Worm (Caenorhabditis elegans) whole organism, late embryonic: ENCODE measurements around the gene pqn-27.

Source experiments
- K09A11.1 ChIP-seq: sonication (generic microtip); optimal IDR thresholded peaks from 2 replicates; lab custom pipeline; 2017; ENCODE audit warnings: antibody characterized with exemption, mild to moderate bottlenecking, missing genetic modification characterization, missing compliant biosample characterization; ENCODE audit not compliant: insufficient read depth
- T23F11.4 ChIP-seq: fragments of 200-800 bp; sonication (Bioruptor generic); optimal IDR thresholded peaks from 2 replicates; lab custom pipeline; 2018; ENCODE audit warnings: mild to moderate bottlenecking, missing genetic modification characterization, missing compliant biosample characterization
- ama-1 ChIP-seq: fragments of 150-350 bp; optimal IDR thresholded peaks from 2 replicates; lab custom pipeline; 2014
- ceh-18 ChIP-seq: sonication (generic microtip); optimal IDR thresholded peaks from 2 replicates; lab custom pipeline; 2016; ENCODE audit warnings: missing genetic modification characterization, missing compliant biosample characterization
- ceh-19 ChIP-seq: fragments of 200-800 bp; sonication (Bioruptor generic); optimal IDR thresholded peaks from 2 replicates; lab custom pipeline; 2018; ENCODE audit warnings: mild to moderate bottlenecking, missing genetic modification characterization, missing compliant biosample characterization
- ceh-2 ChIP-seq: sonication (generic microtip); optimal IDR thresholded peaks from 2 replicates; lab custom pipeline; 2016; ENCODE audit warnings: missing genotype, missing genetic modification characterization, missing compliant biosample characterization
- ceh-31 ChIP-seq: sonication (generic microtip); optimal IDR thresholded peaks from 2 replicates; lab custom pipeline; 2016; ENCODE audit warnings: missing genetic modification characterization, missing compliant biosample characterization
- ceh-34 ChIP-seq: sonication (generic microtip); optimal IDR thresholded peaks from 2 replicates; lab custom pipeline; 2016; ENCODE audit warnings: mild to moderate bottlenecking, missing genetic modification characterization, missing compliant biosample characterization
- ceh-45 ChIP-seq: fragments of 200-800 bp; sonication (Bioruptor generic); IDR thresholded peaks from 2 replicates; pipeline ENCODE4 v1.3.6; 2022; ENCODE audit warnings: missing genetic modification reagents, missing genetic modification characterization, missing compliant biosample characterization
- ceh-48 ChIP-seq: sonication (generic microtip); optimal IDR thresholded peaks from 2 replicates; lab custom pipeline; 2016; ENCODE audit warnings: missing genetic modification characterization, inconsistent platforms, missing compliant biosample characterization
- ceh-6 ChIP-seq: fragments of 200-800 bp; sonication (Bioruptor generic); optimal IDR thresholded peaks from 2 replicates; lab custom pipeline; 2018; ENCODE audit warnings: mild to moderate bottlenecking, missing genetic modification characterization, missing compliant biosample characterization
- dmd-4 ChIP-seq: sonication (generic microtip); optimal IDR thresholded peaks from 2 replicates; lab custom pipeline; 2016; ENCODE audit warnings: borderline replicate concordance, missing genetic modification characterization, missing compliant biosample characterization
- dve-1 ChIP-seq: sonication (generic microtip); optimal IDR thresholded peaks from 2 replicates; lab custom pipeline; 2017; ENCODE audit warnings: antibody characterized with exemption, mild to moderate bottlenecking, missing genetic modification characterization, missing compliant biosample characterization
- elt-2 ChIP-seq: sonication (generic microtip); optimal IDR thresholded peaks from 2 replicates; lab custom pipeline; 2016; ENCODE audit warnings: missing genetic modification reagents, missing genetic modification characterization, missing compliant biosample characterization
- elt-4 ChIP-seq: sonication (generic microtip); optimal IDR thresholded peaks from 2 replicates; lab custom pipeline; 2016; ENCODE audit warnings: missing genetic modification characterization, missing compliant biosample characterization
- eyg-1 ChIP-seq: sonication (generic microtip); optimal IDR thresholded peaks from 2 replicates; lab custom pipeline; 2016; ENCODE audit warnings: missing genotype, missing genetic modification characterization, missing compliant biosample characterization
- fax-1 ChIP-seq: sonication (generic microtip); optimal IDR thresholded peaks from 2 replicates; lab custom pipeline; 2016; ENCODE audit warnings: missing genotype, missing genetic modification characterization, missing compliant biosample characterization
- fkh-10 ChIP-seq: fragments of 150-350 bp; optimal IDR thresholded peaks from 2 replicates; lab custom pipeline; 2014; ENCODE audit warnings: missing biosample characterization, missing genetic modification reagents, missing genetic modification characterization
- fkh-6 ChIP-seq: sonication (generic microtip); optimal IDR thresholded peaks from 2 replicates; lab custom pipeline; 2016; ENCODE audit warnings: missing genetic modification characterization, missing compliant biosample characterization
- gmeb-2 ChIP-seq: sonication (generic microtip); optimal IDR thresholded peaks from 2 replicates; lab custom pipeline; 2016; ENCODE audit warnings: missing genetic modification characterization, inconsistent platforms, missing compliant biosample characterization
- hlh-13 ChIP-seq: fragments of 200-800 bp; sonication (Bioruptor generic); optimal IDR thresholded peaks from 2 replicates; lab custom pipeline; 2018; ENCODE audit warnings: mild to moderate bottlenecking, missing genetic modification characterization, missing compliant biosample characterization
- hlh-6 ChIP-seq: sonication (generic microtip); optimal IDR thresholded peaks from 2 replicates; lab custom pipeline; 2016; ENCODE audit warnings: missing genotype, missing genetic modification characterization, missing compliant biosample characterization
- hlh-8 ChIP-seq: sonication (generic microtip); optimal IDR thresholded peaks from 2 replicates; lab custom pipeline; 2016; ENCODE audit warnings: missing genotype, missing genetic modification characterization, missing compliant biosample characterization
- lim-6 ChIP-seq: sonication (generic microtip); optimal IDR thresholded peaks from 2 replicates; lab custom pipeline; 2016; ENCODE audit warnings: missing genetic modification characterization, missing compliant biosample characterization
- madf-2 ChIP-seq: sonication (generic microtip); optimal IDR thresholded peaks from 2 replicates; lab custom pipeline; 2017; ENCODE audit warnings: missing genetic modification characterization, missing compliant biosample characterization
- mec-3 ChIP-seq: sonication (generic microtip); optimal IDR thresholded peaks from 2 replicates; lab custom pipeline; 2016; ENCODE audit warnings: borderline replicate concordance, missing genetic modification characterization, missing compliant biosample characterization
- nfya-1 ChIP-seq: sonication (generic microtip); optimal IDR thresholded peaks from 2 replicates; lab custom pipeline; 2017; ENCODE audit warnings: missing genetic modification characterization, mild to moderate bottlenecking, missing compliant biosample characterization, antibody characterized with exemption, moderate library complexity
- nhr-232 ChIP-seq: sonication (generic microtip); optimal IDR thresholded peaks from 2 replicates; lab custom pipeline; 2016; ENCODE audit warnings: missing genetic modification characterization, missing compliant biosample characterization
- pat-9 ChIP-seq: fragments of 200-800 bp; sonication (Bioruptor generic); optimal IDR thresholded peaks from 2 replicates; lab custom pipeline; 2018; ENCODE audit warnings: mild to moderate bottlenecking, missing genetic modification characterization, moderate library complexity, missing compliant biosample characterization
- pax-1 ChIP-seq: fragments of 150-350 bp; optimal IDR thresholded peaks from 2 replicates; lab custom pipeline; 2014; ENCODE audit warnings: missing biosample characterization, missing genetic modification characterization
- pha-2 ChIP-seq: sonication (generic microtip); optimal IDR thresholded peaks from 2 replicates; lab custom pipeline; 2017; ENCODE audit warnings: mild to moderate bottlenecking, missing genetic modification characterization, missing compliant biosample characterization
- ref-2 ChIP-seq: sonication (generic microtip); optimal IDR thresholded peaks from 2 replicates; lab custom pipeline; 2016; ENCODE audit warnings: missing genetic modification characterization, missing compliant biosample characterization
- rnt-1 ChIP-seq: sonication (generic microtip); optimal IDR thresholded peaks from 2 replicates; lab custom pipeline; 2016; ENCODE audit warnings: missing genetic modification characterization, missing compliant biosample characterization
- sox-2 ChIP-seq: fragments of 200-800 bp; sonication (Bioruptor generic); IDR thresholded peaks from 2 replicates; pipeline ENCODE4 v1.3.6; 2022; ENCODE audit warnings: missing genetic modification reagents, missing genetic modification characterization, missing compliant biosample characterization
- sox-4 ChIP-seq: sonication (generic microtip); optimal IDR thresholded peaks from 2 replicates; lab custom pipeline; 2017; ENCODE audit warnings: mild to moderate bottlenecking, missing genetic modification characterization, inconsistent platforms, missing compliant biosample characterization
- tbx-2 ChIP-seq: sonication (generic microtip); optimal IDR thresholded peaks from 2 replicates; lab custom pipeline; 2016; ENCODE audit warnings: missing genetic modification characterization, missing compliant biosample characterization
- tbx-7 ChIP-seq: sonication (generic microtip); optimal IDR thresholded peaks from 2 replicates; lab custom pipeline; 2016; ENCODE audit warnings: missing genotype, missing genetic modification characterization, missing compliant biosample characterization
- ttx-3 ChIP-seq: sonication (generic microtip); optimal IDR thresholded peaks from 2 replicates; lab custom pipeline; 2016; ENCODE audit warnings: missing genetic modification reagents, missing genetic modification characterization, missing compliant biosample characterization
- unc-3 ChIP-seq, 2 experiments: fragments of 200-800 bp in 1 of 2; sonication (Bioruptor generic) in 1 of 2; sonication (generic microtip) in 1 of 2; conservative IDR thresholded peaks in 1 of 2; optimal IDR thresholded peaks in 1 of 2; 2 replicates each; pipeline versions ENCODE4 v1.3.6 to Lab custom; 2016 to 2022; ENCODE audit warnings: missing compliant biosample characterization in 2 of 2, missing genetic modification characterization in 2 of 2, missing genetic modification reagents in 1 of 2
- unc-42 ChIP-seq: sonication (generic microtip); optimal IDR thresholded peaks from 2 replicates; lab custom pipeline; 2016; ENCODE audit warnings: missing genotype, missing genetic modification characterization, missing compliant biosample characterization
- unc-55 ChIP-seq: sonication (generic microtip); optimal IDR thresholded peaks from 2 replicates; lab custom pipeline; 2017; ENCODE audit warnings: missing biosample characterization, missing genetic modification reagents, missing genetic modification characterization
- unc-86 ChIP-seq: sonication (generic microtip); optimal IDR thresholded peaks from 2 replicates; lab custom pipeline; 2016; ENCODE audit warnings: missing genetic modification characterization, missing compliant biosample characterization
- zip-5 ChIP-seq: sonication (generic microtip); optimal IDR thresholded peaks from 2 replicates; lab custom pipeline; 2016; ENCODE audit warnings: missing genetic modification characterization, missing compliant biosample characterization
- ztf-16 ChIP-seq: sonication (generic microtip); optimal IDR thresholded peaks from 2 replicates; lab custom pipeline; 2017; ENCODE audit warnings: missing genetic modification characterization, missing compliant biosample characterization

pqn-27 gene

ce11 chrII:13461604-13462375, 1.3 kb upstream of the pqn-27 start (continued):
- no peak for TF ChIP-seq ceh-31
- peak; percentile 29 for TF ChIP-seq ztf-16 (tag; lab: Kevin White, UChicago)
- no peak for TF ChIP-seq pax-1 (tag; lab: Kevin White, UChicago)
- TF ChIP-seq ceh-18 (tag; lab: Kevin White, UChicago) = peak; percentile 87
- TF ChIP-seq unc-86 (tag; lab: Kevin White, UChicago) = no peak
- TF ChIP-seq hlh-8 (tag; lab: Kevin White, UChicago) = no peak
- no peak for TF ChIP-seq ceh-19 (GFP tag; lab: Kevin White, UChicago)
- TF ChIP-seq, all 69 proteins: peak for 13

DNA sequence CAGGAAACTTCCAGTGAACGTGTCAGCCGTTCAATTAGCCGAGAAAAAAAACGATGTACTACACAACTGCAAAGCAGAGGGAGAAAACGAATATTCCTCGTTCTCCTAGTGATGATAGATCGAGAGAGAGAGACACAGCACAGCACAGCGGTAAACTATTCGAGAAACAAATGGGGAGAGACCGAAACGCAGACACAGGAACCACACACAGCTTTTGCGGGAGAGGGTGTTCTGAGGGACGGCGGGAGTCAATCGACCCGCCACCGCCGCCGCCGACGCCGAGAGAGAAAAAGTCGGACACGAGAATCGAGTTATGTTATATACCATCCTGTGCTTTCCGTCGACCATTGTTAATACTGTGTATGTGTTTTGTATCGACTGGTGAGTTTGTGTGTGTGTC, 3.8 kb downstream of the pqn-27 start:
- TF ChIP-seq hlh-6 (tag; lab: Kevin White, UChicago) = peak; percentile 34
- peak; percentile 4 for TF ChIP-seq unc-55 (GFP tag; lab: Kevin White, UChicago)
- no peak for TF ChIP-seq nhr-232 (tag; lab: Kevin White, UChicago)
- TF ChIP-seq lim-6 (tag; lab: Kevin White, UChicago) = no peak
- TF ChIP-seq tbx-7 = no peak
- peak; percentile 45 for TF ChIP-seq rnt-1
- no peak for TF ChIP-seq fkh-6 (tag; lab: Kevin White, UChicago)
- TF ChIP-seq dmd-4 = no peak
- peak; percentile 54 for TF ChIP-seq ceh-18 (tag; lab: Kevin White, UChicago)
- peak; percentile 50 for TF ChIP-seq tbx-2
- TF ChIP-seq ref-2 (tag; lab: Kevin White, UChicago) = peak; percentile 72
- no peak for TF ChIP-seq zip-5 (tag; lab: Kevin White, UChicago)
- no peak for TF ChIP-seq unc-86 (tag; lab: Kevin White, UChicago)
- TF ChIP-seq ceh-31 = peak; percentile 24
- peak; percentile 5 for TF ChIP-seq unc-42 (tag; lab: Kevin White, UChicago)
- no peak for TF ChIP-seq pat-9
- no peak for TF ChIP-seq sox-4 (tag; lab: Kevin White, UChicago)
- no peak for TF ChIP-seq fax-1 (tag; lab: Kevin White, UChicago)
- peak; percentile 54 for TF ChIP-seq ceh-34 (tag; lab: Kevin White, UChicago)
- TF ChIP-seq nfya-1 = peak; percentile 64

- no peak for TF ChIP-seq unc-86 (tag; lab: Kevin White, UChicago)
- peak; percentile 26 for TF ChIP-seq ceh-48
These were observed 5.6 kb downstream of the pqn-27 start for ce11 chrII:13454839-13455238.

ce11 chrII:13451321-13451720, 9.1 kb downstream of the pqn-27 start:
- no peak for TF ChIP-seq madf-2 (tag; lab: Kevin White, UChicago)
- peak; percentile 30 for TF ChIP-seq elt-4 (tag; lab: Kevin White, UChicago)

DNA sequence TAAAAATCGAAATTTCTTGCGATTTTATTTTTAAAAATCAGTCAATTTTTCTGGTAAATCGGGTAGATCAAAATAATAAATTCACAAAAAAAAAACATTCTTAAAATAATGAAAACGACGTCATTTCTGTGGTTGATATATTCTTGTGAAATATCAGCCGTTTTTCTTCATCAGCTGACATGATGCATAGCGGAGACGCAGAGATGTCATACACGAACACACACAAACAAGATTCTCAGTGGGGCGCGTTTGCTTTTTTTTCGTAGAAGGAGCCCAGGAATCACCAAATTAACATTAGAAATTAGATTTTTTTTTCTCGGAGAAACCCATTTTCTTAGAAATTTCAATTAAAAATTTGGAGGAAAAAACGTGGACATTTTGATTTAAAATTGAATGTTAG, 12.8 kb downstream of the pqn-27 start:
- no peak for TF ChIP-seq ceh-6 (GFP tag; lab: Kevin White, UChicago)
- no peak for TF ChIP-seq eyg-1
- no peak for TF ChIP-seq pha-2 (tag; lab: Kevin White, UChicago)
- peak; percentile 31 for TF ChIP-seq K09A11.1 (tag; lab: Kevin White, UChicago)
- TF ChIP-seq unc-3 (GFP tag; conservative IDR thresholded peaks at IDR 0.05; lab: Robert Waterston, UW) = no peak
- no peak for TF ChIP-seq unc-3 (tag; optimal IDR thresholded peaks at IDR 0.05; lab: Kevin White, UChicago)
- TF ChIP-seq sox-2 (GFP tag; lab: Robert Waterston, UW) = no peak
- TF ChIP-seq elt-4 (tag; lab: Kevin White, UChicago) = no peak
- no peak for TF ChIP-seq unc-86 (tag; lab: Kevin White, UChicago)
- TF ChIP-seq tbx-2 = peak; percentile 43
- TF ChIP-seq ttx-3 (tag; lab: Kevin White, UChicago) = no peak
- no peak for TF ChIP-seq T23F11.4 (GFP tag; lab: Kevin White, UChicago)
- TF ChIP-seq mec-3 = no peak
- no peak for TF ChIP-seq hlh-13
- peak; percentile 45 for TF ChIP-seq elt-2 (tag; lab: Kevin White, UChicago)
- no peak for TF ChIP-seq ceh-2 (tag; lab: Kevin White, UChicago)
- TF ChIP-seq fkh-10 (GFP tag; lab: Kevin White, UChicago) = no peak
- TF ChIP-seq nfya-1 = peak; percentile 74
- no peak for TF ChIP-seq dve-1
- TF ChIP-seq sox-4 (tag; lab: Kevin White, UChicago) = no peak
- TF ChIP-seq gmeb-2 (tag; lab: Kevin White, UChicago) = no peak
- no peak for TF ChIP-seq ama-1
- no peak for TF ChIP-seq ceh-45 (GFP tag; lab: Robert Waterston, UW)
